Worm (Caenorhabditis elegans): ENCODE data around the gene F54H12.7.
"Not testable (repeated sequence)": the region's sequence is repeated elsewhere in the genome, so short reads cannot be mapped to it uniquely, and the experiment has no call there.

The F54H12.7 gene

ce11 chrIII:7950447-7950846 lies 18.7 kb upstream of the F54H12.7 start:
- no peak for TF ChIP-seq nhr-25 (tag; optimal IDR thresholded peaks at IDR 0.05; ENCODE audit: borderline replicate concordance, insufficient read depth)
- TF ChIP-seq aha-1 (tag) = peak; percentile 92
- no peak for TF ChIP-seq F26F4.8 (GFP tag; conservative IDR thresholded peaks at IDR 0.05)

- TF ChIP-seq dpl-1 (GFP tag; optimal IDR thresholded peaks at IDR 0.05) = peak; percentile 86
- peak; percentile 19 for TF ChIP-seq fkh-10 (GFP tag; optimal IDR thresholded peaks at IDR 0.05)
- TF ChIP-seq unc-62 (GFP tag; optimal IDR thresholded peaks at IDR 0.05 in 1 of 2) = peak in 1 of 2 experiments; percentile 86
- TF ChIP-seq unc-62 (tag; optimal IDR thresholded peaks at IDR 0.05) = no peak
- no peak for TF ChIP-seq mdt-29 (GFP tag; IDR thresholded peaks at IDR 0.05)
- TF ChIP-seq hif-1 (tag; optimal IDR thresholded peaks at IDR 0.05) = no peak
- TF ChIP-seq mes-2 (tag; optimal IDR thresholded peaks at IDR 0.05; ENCODE audit: poor library complexity, severe bottlenecking) = peak; percentile 69
- TF ChIP-seq hmg-1.1 (GFP tag; IDR thresholded peaks at IDR 0.05) = peak; percentile 37; the same call in 1 of the 2 replicates
- peak in 1 of 2 experiments; percentile 76 for TF ChIP-seq lsy-2 (tag; optimal IDR thresholded peaks at IDR 0.05)
Observed at ce11 chrIII:7952077-7952765, 16.9 kb upstream of the F54H12.7 start, which contains the start of gene C29E4.15. TSS of gene C29E4.15 (plus strand) at chrIII:7952623.

- TF ChIP-seq Y48G9A.11 (GFP tag; IDR thresholded peaks at IDR 0.05) = no peak
- TF ChIP-seq mxl-2 (GFP tag; conservative IDR thresholded peaks at IDR 0.05) = no peak
- no peak for TF ChIP-seq attf-4 (tag; optimal IDR thresholded peaks at IDR 0.05)
Observed at ce11 chrIII:7953208-7953607, 15.9 kb upstream of the F54H12.7 start, which contains the start of gene let-754. TSS of gene let-754 (minus strand) at chrIII:7953308.

- peak; percentile 68; the same call in 1 of the 2 replicates for TF ChIP-seq nhr-41 (GFP tag; IDR thresholded peaks at IDR 0.05)
- peak; percentile 50; the same call in 1 of the 2 replicates for TF ChIP-seq ctbp-1 (GFP tag; IDR thresholded peaks at IDR 0.05)
- TF ChIP-seq vab-7 (GFP tag; IDR thresholded peaks at IDR 0.05) = peak; percentile 69
- peak in 1 of 2 experiments; percentile 68; a peak in 2 of 4 replicates for TF ChIP-seq madf-5 (GFP tag; IDR thresholded peaks at IDR 0.05)
- TF ChIP-seq saeg-2 (GFP tag; IDR thresholded peaks at IDR 0.05) = 0 out of 2 replicates have a peak, but pooled peaks have one; percentile 55
- peak; percentile 95 for TF ChIP-seq F26F4.8 (GFP tag; conservative IDR thresholded peaks at IDR 0.05)
- TF ChIP-seq lin-38 (GFP tag; IDR thresholded peaks at IDR 0.05) = peak; percentile 72
- 0 out of 2 replicates have a peak, but pooled peaks have one; percentile 43 for TF ChIP-seq mxl-2 (GFP tag; conservative IDR thresholded peaks at IDR 0.05)
- TF ChIP-seq F44E2.7 (GFP tag; IDR thresholded peaks at IDR 0.05) = peak; percentile 70; the same call in 1 of the 2 replicates
- TF ChIP-seq arid-1 (GFP tag; conservative IDR thresholded peaks at IDR 0.05) = peak; percentile 71; the same call in 1 of the 2 replicates
- TF ChIP-seq egl-43 (GFP tag; IDR thresholded peaks at IDR 0.05) = peak; percentile 77
- TF ChIP-seq lim-7 (GFP tag; IDR thresholded peaks at IDR 0.05) = peak; percentile 79
- TF ChIP-seq Y48G9A.11 (GFP tag; IDR thresholded peaks at IDR 0.05) = peak; percentile 78
- 0 out of 2 replicates have a peak, but pooled peaks have one; percentile 19 for TF ChIP-seq ceh-20 (GFP tag; IDR thresholded peaks at IDR 0.05)
- 0 out of 2 replicates have a peak, but pooled peaks have one; percentile 66 for TF ChIP-seq Y105C5A.15 (GFP tag; IDR thresholded peaks at IDR 0.05)
- TF ChIP-seq pha-4 (GFP tag; IDR thresholded peaks at IDR 0.05) = peak; percentile 64; the same call in 1 of the 2 replicates
- not testable (repeated sequence) for TF ChIP-seq pha-4 (tag; optimal IDR thresholded peaks at IDR 0.05)
- TF ChIP-seq mdt-29 (GFP tag; IDR thresholded peaks at IDR 0.05) = peak; percentile 51; the same call in 1 of the 2 replicates
- peak; percentile 87 for TF ChIP-seq dmd-8 (GFP tag; IDR thresholded peaks at IDR 0.05)
- peak; percentile 71 for TF ChIP-seq snpc-1.2 (GFP tag; IDR thresholded peaks at IDR 0.05)
- 0 out of 2 replicates have a peak, but pooled peaks have one; percentile 31 for TF ChIP-seq Y75B8A.6 (GFP tag; IDR thresholded peaks at IDR 0.05)
- 0 out of 2 replicates have a peak, but pooled peaks have one; percentile 46 for TF ChIP-seq ZK337.2 (GFP tag; IDR thresholded peaks at IDR 0.05)
- TF ChIP-seq T26A8.4 (GFP tag; IDR thresholded peaks at IDR 0.05) = 0 out of 2 replicates have a peak, but pooled peaks have one; percentile 27
Observed at ce11 chrIII:7953688-7954313, 15.3 kb upstream of the F54H12.7 start.

Data from whole organism, L4 larva.